Fruit fly (Drosophila melanogaster): ENCODE measurements around the gene CG18249.

CG18249 gene

DNA sequence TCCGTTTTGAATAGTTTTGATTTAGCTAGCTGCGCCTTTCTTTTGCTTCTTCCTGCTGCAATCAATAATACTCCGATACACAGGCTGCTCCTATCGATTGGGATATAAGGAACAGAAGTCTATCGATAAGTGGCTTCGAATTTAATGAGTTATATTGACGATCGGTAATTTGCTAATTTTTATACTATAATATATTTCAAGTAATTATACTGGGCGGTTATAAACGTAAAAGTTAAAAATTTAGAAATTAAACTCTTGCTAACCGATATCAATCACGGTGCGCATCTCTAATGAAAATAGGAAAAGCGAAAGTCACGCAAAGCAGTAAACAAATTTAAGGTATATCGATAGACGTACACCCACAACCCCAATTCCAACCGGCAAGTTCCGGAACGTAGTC lies 23.8 kb downstream of the CG18249 start, which contains the start of the genes CG9636, CG18749 and CG33722 (continued):
- peak; percentile 16 for TF ChIP-seq pros (GFP tag; optimal IDR thresholded peaks at IDR 0.05)
- TF ChIP-seq cwo (GFP tag; optimal IDR thresholded peaks at IDR 0.05): no peak
- TF ChIP-seq cas (GFP tag; IDR thresholded peaks at IDR 0.05): no peak
- peak; percentile 97 for TF ChIP-seq nerfin-2 (GFP tag; IDR thresholded peaks at IDR 0.05; ENCODE audit: partially characterized antibody)
- TF ChIP-seq Dad (GFP tag; optimal IDR thresholded peaks at IDR 0.05): peak; percentile 53
- peak; percentile 75; the same call in 2 of the 3 replicates for TF ChIP-seq Dbx (GFP tag; IDR thresholded peaks at IDR 0.05)
- no peak for TF ChIP-seq CG32767 (GFP tag; IDR thresholded peaks at IDR 0.05)
- peak; percentile 41 for TF ChIP-seq zfh2 (GFP tag; optimal IDR thresholded peaks at IDR 0.05)
- TF ChIP-seq usp (GFP tag; optimal IDR thresholded peaks at IDR 0.05): no peak
- peak; percentile 91; the same call in 3 of the 4 replicates for TF ChIP-seq chinmo (GFP tag; IDR thresholded peaks at IDR 0.05; ENCODE audit: partially characterized antibody)
- peak; percentile 30 for TF ChIP-seq fd3F (GFP tag; optimal IDR thresholded peaks at IDR 0.05)
- TF ChIP-seq CG11504 (tag; optimal IDR thresholded peaks at IDR 0.05): peak; percentile 75
- TF ChIP-seq trem (tag; optimal IDR thresholded peaks at IDR 0.05): peak; percentile 86
- TF ChIP-seq Bgb (GFP tag; IDR thresholded peaks at IDR 0.05; ENCODE audit: partially characterized antibody): peak; percentile 93
- TF ChIP-seq NFAT (GFP tag; IDR thresholded peaks at IDR 0.05): no peak
- peak; percentile 68; the same call in 2 of the 3 replicates for TF ChIP-seq ci (GFP tag; IDR thresholded peaks at IDR 0.05)
- 0 out of 3 replicates have a peak, but pooled peaks have one; percentile 47 for TF ChIP-seq CG11093 (GFP tag; IDR thresholded peaks at IDR 0.05)
- no peak for TF ChIP-seq NC2β (GFP tag; optimal IDR thresholded peaks at IDR 0.05)
- no peak for TF ChIP-seq pfk (GFP tag; optimal IDR thresholded peaks at IDR 0.05)
- peak; percentile 78 for TF ChIP-seq HmgZ (tag; optimal IDR thresholded peaks at IDR 0.05)
- TF ChIP-seq Rfx (GFP tag; IDR thresholded peaks at IDR 0.05): peak; percentile 71
- peak; percentile 38; the same call in 1 of the 3 replicates for TF ChIP-seq CG7357 (GFP tag; IDR thresholded peaks at IDR 0.05)
- no peak for TF ChIP-seq CG2678 (tag; optimal IDR thresholded peaks at IDR 0.05)
- peak; percentile 42 for TF ChIP-seq tup (GFP tag; optimal IDR thresholded peaks at IDR 0.05)
- peak; percentile 34 for TF ChIP-seq CG10209 (GFP tag; optimal IDR thresholded peaks at IDR 0.05)
- peak; percentile 68 for TF ChIP-seq CG7556 (GFP tag; optimal IDR thresholded peaks at IDR 0.05)
- peak; percentile 73 for TF ChIP-seq phol (tag; optimal IDR thresholded peaks at IDR 0.05)
- TF ChIP-seq Camta (GFP tag; optimal IDR thresholded peaks at IDR 0.05): peak; percentile 24
- TF ChIP-seq CG3163 (GFP tag; optimal IDR thresholded peaks at IDR 0.05): no peak
- no peak for TF ChIP-seq CG8359 (GFP tag; optimal IDR thresholded peaks at IDR 0.05; ENCODE audit: borderline replicate concordance)
- TF ChIP-seq CG18011 (GFP tag; optimal IDR thresholded peaks at IDR 0.05): peak; percentile 65
- TF ChIP-seq CG4707 (GFP tag; optimal IDR thresholded peaks at IDR 0.05): no peak
- no peak for TF ChIP-seq abd-A (tag; optimal IDR thresholded peaks at IDR 0.05)
- TF ChIP-seq toy (GFP tag; IDR thresholded peaks at IDR 0.05): no peak
- peak; percentile 32 for TF ChIP-seq Sin3A (optimal IDR thresholded peaks at IDR 0.05)
- peak; percentile 84 for TF ChIP-seq CG2712 (tag; optimal IDR thresholded peaks at IDR 0.05)
- TF ChIP-seq E2f2 (GFP tag; IDR thresholded peaks at IDR 0.05): peak; percentile 64
- TF ChIP-seq Optix (GFP tag; IDR thresholded peaks at IDR 0.05): no peak
- no peak for TF ChIP-seq NK7.1 (GFP tag; optimal IDR thresholded peaks at IDR 0.05)
- TF ChIP-seq CG3726 (GFP tag; IDR thresholded peaks at IDR 0.05): no peak
- peak; percentile 96 for TF ChIP-seq CG16813 (GFP tag; IDR thresholded peaks at IDR 0.05; ENCODE audit: partially characterized antibody)
- TF ChIP-seq Bteb2 (GFP tag; optimal IDR thresholded peaks at IDR 0.05): peak; percentile 13
- TF ChIP-seq CG31224 (GFP tag; IDR thresholded peaks at IDR 0.05): no peak
- TF ChIP-seq Hmr (GFP tag; optimal IDR thresholded peaks at IDR 0.05): peak; percentile 70
- TF ChIP-seq Side (GFP tag; optimal IDR thresholded peaks at IDR 0.05): peak; percentile 56
- TF ChIP-seq Deaf1 (tag; optimal IDR thresholded peaks at IDR 0.05): peak; percentile 37
- no peak for TF ChIP-seq CG43689 (GFP tag; IDR thresholded peaks at IDR 0.05)
- peak; percentile 54 for TF ChIP-seq Six4 (GFP tag; optimal IDR thresholded peaks at IDR 0.05)
- TF ChIP-seq CG11085 (GFP tag; IDR thresholded peaks at IDR 0.05): no peak
- peak; percentile 78 for TF ChIP-seq Dref (GFP tag; IDR thresholded peaks at IDR 0.05)
- no peak for TF ChIP-seq Poxn (GFP tag; IDR thresholded peaks at IDR 0.05)
